Worm (Caenorhabditis elegans): ENCODE measurements around the gene Y43F8C.13.

Y43F8C.13 gene

DNA sequence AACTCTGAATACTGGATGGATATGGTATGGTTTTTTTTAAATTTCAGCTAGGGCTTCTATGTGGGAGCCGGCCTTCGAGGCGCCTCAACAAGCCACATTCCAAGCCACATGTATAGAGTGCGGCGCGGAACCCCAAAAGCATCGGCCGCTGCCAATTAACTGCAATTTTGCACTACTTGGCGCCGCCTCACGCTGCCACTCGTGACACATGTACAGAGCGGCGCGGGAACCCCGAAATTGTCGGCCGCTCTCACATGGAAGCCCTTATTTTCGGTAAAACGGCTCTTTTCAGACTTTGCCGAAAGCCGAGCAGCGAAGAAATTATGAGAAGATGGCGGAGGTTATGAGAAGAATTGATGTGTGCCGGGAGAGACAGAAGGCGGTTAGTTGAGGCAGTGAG lies 46.6 kb upstream of the Y43F8C.13 start:
- peak; percentile 11 for TF ChIP-seq nhr-85 (tag)
- no peak for TF ChIP-seq lin-15B (tag; optimal IDR thresholded peaks at IDR 0.05)
- no peak for TF ChIP-seq C34B4.2 (tag; optimal IDR thresholded peaks at IDR 0.05)
- no peak for TF ChIP-seq fkh-8 (tag; optimal IDR thresholded peaks at IDR 0.05)
- no peak for TF ChIP-seq ztf-4 (tag; optimal IDR thresholded peaks at IDR 0.05)
- TF ChIP-seq mep-1 (tag; optimal IDR thresholded peaks at IDR 0.05): no peak

DNA sequence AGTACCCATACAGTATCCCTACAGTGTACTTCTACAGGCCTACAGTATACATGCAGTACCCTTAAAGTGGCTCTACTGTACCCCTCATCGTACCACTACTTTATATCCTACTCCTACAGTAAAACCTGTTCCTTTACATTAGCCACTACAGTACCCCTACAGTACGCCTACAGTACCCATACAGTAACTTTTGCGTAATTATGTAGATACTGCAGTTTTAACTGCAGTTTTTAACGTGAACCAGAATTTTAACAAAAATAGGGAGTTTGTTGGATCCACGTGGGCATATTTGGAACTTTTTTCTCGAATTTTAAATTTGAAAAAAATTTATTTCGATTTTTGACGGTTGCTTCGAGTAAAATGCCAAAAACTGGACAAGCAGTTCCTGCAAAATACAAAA lies 46.1 kb upstream of the Y43F8C.13 start, which contains the start of gene W04E12.4:
W04E12.4 (plus strand) TSS at position 301 of the 400 bp plus-strand sequence.
- TF ChIP-seq nhr-47 (tag; optimal IDR thresholded peaks at IDR 0.05) (no peak), C04F5.9 (tag; optimal IDR thresholded peaks at IDR 0.05) (no peak), ama-1 (optimal IDR thresholded peaks at IDR 0.05) (no peak), nhr-19 (GFP tag; conservative IDR thresholded peaks at IDR 0.05) (no peak), nhr-84 (tag; optimal IDR thresholded peaks at IDR 0.05) (no peak), unc-62 (GFP tag; optimal IDR thresholded peaks at IDR 0.05) (no peak), fkh-10 (GFP tag; optimal IDR thresholded peaks at IDR 0.05) (no peak), zip-4 (GFP tag; optimal IDR thresholded peaks at IDR 0.05) (no peak), lin-15B (tag; optimal IDR thresholded peaks at IDR 0.05) (no peak), snpc-4 (tag; optimal IDR thresholded peaks at IDR 0.05) (no peak), nhr-237 (tag; optimal IDR thresholded peaks at IDR 0.05) (no peak), pax-3 (tag; optimal IDR thresholded peaks at IDR 0.05) (no peak), nhr-85 (tag) (no peak), aly-2 (tag; optimal IDR thresholded peaks at IDR 0.05) (no peak), unc-130 (tag; optimal IDR thresholded peaks at IDR 0.05) (no peak), C34B4.2 (tag; optimal IDR thresholded peaks at IDR 0.05) (no peak), tbx-2 (tag; optimal IDR thresholded peaks at IDR 0.05) (no peak)

DNA sequence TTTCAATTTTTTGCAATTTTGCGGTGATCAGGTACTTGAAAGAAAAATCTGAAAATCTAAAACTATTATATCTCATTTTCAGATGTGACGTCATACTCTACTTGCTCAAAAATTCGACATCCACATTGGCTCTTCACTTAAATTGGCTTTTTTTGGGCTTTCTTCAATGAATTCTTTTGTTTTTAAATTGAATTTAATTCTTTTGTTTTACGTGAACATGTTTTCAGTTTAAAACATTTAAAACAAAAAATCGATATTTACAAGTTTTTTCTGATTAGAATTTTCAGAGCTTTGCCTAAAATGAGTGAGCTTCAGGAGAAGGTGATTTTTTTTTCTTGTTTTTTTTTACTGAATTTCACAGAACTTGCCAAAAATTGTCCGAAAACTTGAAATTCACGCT lies 44.5 kb upstream of the Y43F8C.13 start, which contains the start of gene W04E12.3:
W04E12.3 (plus strand) TSS at position 301 of the 400 bp plus-strand sequence.
- no peak for TF ChIP-seq hpl-2 (GFP tag; optimal IDR thresholded peaks at IDR 0.05)
- no peak for TF ChIP-seq lin-35 (GFP tag; optimal IDR thresholded peaks at IDR 0.05)
- TF ChIP-seq nhr-85 (tag): no peak
- TF ChIP-seq nhr-12 (tag; optimal IDR thresholded peaks at IDR 0.05): no peak
- TF ChIP-seq lin-14 (GFP tag; optimal IDR thresholded peaks at IDR 0.05): no peak

DNA sequence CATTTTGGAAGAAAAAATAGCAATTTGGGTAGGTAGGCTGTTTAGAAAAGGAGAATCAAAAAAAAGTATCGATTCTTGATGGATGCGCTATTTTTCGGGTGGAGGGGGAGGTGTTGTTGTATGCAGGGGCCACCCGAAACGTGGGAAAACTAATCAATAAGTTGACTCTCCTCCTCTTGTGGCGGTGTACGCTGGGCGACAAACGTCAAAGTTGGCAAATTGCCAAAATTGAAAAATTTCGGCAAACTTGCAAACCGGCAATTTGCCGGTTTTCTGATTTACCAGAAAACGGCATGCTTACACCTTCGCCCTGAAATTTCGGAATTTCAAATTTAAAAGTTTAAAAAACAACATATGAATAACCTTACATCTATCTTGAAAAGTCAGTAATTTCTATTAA lies 43.8 kb upstream of the Y43F8C.13 start, which contains the start of gene W04E12.2:
W04E12.2 (minus strand) TSS at position 101 of the 400 bp plus-strand sequence.
- TF ChIP-seq ceh-82 (tag; optimal IDR thresholded peaks at IDR 0.05) (no peak), hlh-4 (tag; optimal IDR thresholded peaks at IDR 0.05) (no peak), nhr-71 (tag; optimal IDR thresholded peaks at IDR 0.05) (no peak), unc-30 (tag; optimal IDR thresholded peaks at IDR 0.05) (no peak), unc-62 (GFP tag; optimal IDR thresholded peaks at IDR 0.05) (no peak)

DNA sequence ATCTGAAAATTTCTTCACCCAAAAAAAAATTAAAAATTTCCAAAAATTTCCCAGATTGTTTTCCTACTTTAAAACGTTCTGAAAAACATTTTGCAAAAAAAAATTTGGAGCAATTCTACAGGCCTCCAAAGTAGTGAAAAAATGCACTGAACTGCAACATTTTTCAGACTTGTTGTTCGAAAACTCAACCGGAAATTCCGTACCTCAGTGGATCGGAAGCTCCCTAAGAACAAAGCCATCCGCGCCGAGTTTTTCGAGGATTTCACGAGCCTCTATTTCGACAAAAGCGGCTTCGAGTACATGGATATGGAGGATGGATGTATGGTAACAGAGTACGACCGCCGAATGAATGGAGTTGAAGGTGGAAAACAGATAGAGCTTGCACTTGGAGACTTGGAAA lies 40.9 kb upstream of the Y43F8C.13 start, which contains the start of gene fbxa-131:
fbxa-131 (plus strand) TSS at position 301 of the 400 bp plus-strand sequence.
- no peak for TF ChIP-seq ets-5 (GFP tag; IDR thresholded peaks at IDR 0.05)
- TF ChIP-seq lin-15B (tag; optimal IDR thresholded peaks at IDR 0.05): no peak
- TF ChIP-seq nhr-71 (tag; optimal IDR thresholded peaks at IDR 0.05): no peak
- no peak for TF ChIP-seq efl-1 (optimal IDR thresholded peaks at IDR 0.05)
- no peak for TF ChIP-seq efl-1 (GFP tag; optimal IDR thresholded peaks at IDR 0.05 in 1 of 2)
- no peak for TF ChIP-seq grh-1 (GFP tag; IDR thresholded peaks at IDR 0.05)
- no peak for TF ChIP-seq snu-23 (GFP tag; optimal IDR thresholded peaks at IDR 0.05)
- TF ChIP-seq sox-4 (tag; optimal IDR thresholded peaks at IDR 0.05): no peak
- no peak for TF ChIP-seq egl-13 (tag; optimal IDR thresholded peaks at IDR 0.05)
- TF ChIP-seq tlp-1 (tag; optimal IDR thresholded peaks at IDR 0.05): no peak
- TF ChIP-seq ama-1 (optimal IDR thresholded peaks at IDR 0.05): no peak
- no peak for TF ChIP-seq unc-86 (tag; optimal IDR thresholded peaks at IDR 0.05)
- no peak for TF ChIP-seq fos-1 (tag; optimal IDR thresholded peaks at IDR 0.05)
- TF ChIP-seq dsc-1 (tag; optimal IDR thresholded peaks at IDR 0.05): no peak
- no peak for TF ChIP-seq lsy-2 (tag; optimal IDR thresholded peaks at IDR 0.05)
- no peak for TF ChIP-seq nhr-19 (GFP tag; conservative IDR thresholded peaks at IDR 0.05)
- no peak for TF ChIP-seq irx-1 (tag; optimal IDR thresholded peaks at IDR 0.05)
- TF ChIP-seq ztf-11 (tag; optimal IDR thresholded peaks at IDR 0.05): no peak
- no peak for TF ChIP-seq alr-1 (tag; optimal IDR thresholded peaks at IDR 0.05; ENCODE audit: borderline replicate concordance)
- TF ChIP-seq C34B4.2 (tag; optimal IDR thresholded peaks at IDR 0.05): no peak
